Worm (Caenorhabditis elegans) whole organism, late embryonic: Measurements from ENCODE around the gene F56D2.3.

Experiments
- ama-1 ChIP-seq: fragments of 150-350 bp; optimal IDR thresholded peaks from 2 replicates; lab custom pipeline; 2014
- nhr-11 ChIP-seq: fragments of 150-350 bp; optimal IDR thresholded peaks from 2 replicates; lab custom pipeline; 2014; ENCODE audit warnings: missing biosample characterization, missing genetic modification characterization
- pag-3 ChIP-seq: sonication (generic microtip); optimal IDR thresholded peaks from 2 replicates; lab custom pipeline; 2016; ENCODE audit warnings: missing compliant biosample characterization, missing genetic modification characterization, borderline replicate concordance

DNA sequence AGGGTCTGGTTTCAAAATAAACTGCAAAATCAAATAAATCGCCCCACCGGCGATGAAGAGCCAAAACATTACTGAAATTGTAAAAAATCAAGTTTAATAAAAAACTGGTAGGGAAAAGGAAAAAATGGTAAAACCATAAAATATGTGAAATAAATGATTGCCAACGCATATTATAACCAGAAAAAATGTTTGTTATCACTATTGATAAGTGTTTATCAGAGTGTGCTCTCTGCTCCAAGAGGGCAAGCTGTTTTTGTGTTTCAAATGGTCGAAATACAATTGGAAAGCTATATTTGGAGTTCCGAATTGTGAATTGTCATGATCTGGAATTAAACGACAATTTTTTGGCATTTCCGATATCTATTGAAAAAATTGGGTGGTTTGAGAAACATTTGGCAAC, 25.5 kb downstream of the F56D2.3 start, which contains the start of gene C05D2.8:
- no peak for TF ChIP-seq nhr-11 (tag; lab: Kevin White, UChicago)
- no peak for TF ChIP-seq pag-3
- TF ChIP-seq ama-1 (lab: Kevin White, UChicago): no peak
